Worm (Caenorhabditis elegans) whole organism, early embryonic: Measurements from ENCODE around the gene nspc-5.

ENCODE experiments used
- F13C5.2 ChIP-seq: sonication (generic microtip); optimal IDR thresholded peaks from 2 replicates; lab custom pipeline; 2017; ENCODE audit warnings: mild to moderate bottlenecking, missing genetic modification characterization, inconsistent platforms, missing compliant biosample characterization
- ama-1 ChIP-seq: fragments of 150-350 bp; optimal IDR thresholded peaks from 2 replicates; lab custom pipeline; 2014

ce11 chrX:8523000-8523399, 15.5 kb upstream of the nspc-5 start:
- TF ChIP-seq ama-1 (lab: Kevin White, UChicago) = no peak
- no peak for TF ChIP-seq F13C5.2 (tag; lab: Kevin White, UChicago)
